Worm (Caenorhabditis elegans) whole organism, L4/young adult: Measurements from ENCODE around the gene sri-48.

Experiments
- W03F9.2 ChIP-seq: fragments of 150-350 bp; optimal IDR thresholded peaks from 2 replicates; lab custom pipeline; 2014; ENCODE audit warnings: missing biosample characterization, missing genetic modification characterization
- dao-5 ChIP-seq: sonication (generic microtip); optimal IDR thresholded peaks from 2 replicates; lab custom pipeline; 2016; ENCODE audit warnings: missing genotype, missing genetic modification characterization, moderate library complexity, missing compliant biosample characterization
- him-1 ChIP-seq: sonication (generic microtip); optimal IDR thresholded peaks from 2 replicates; lab custom pipeline; 2016; ENCODE audit warnings: missing genotype, missing genetic modification reagents, missing genetic modification characterization, missing compliant biosample characterization

DNA sequence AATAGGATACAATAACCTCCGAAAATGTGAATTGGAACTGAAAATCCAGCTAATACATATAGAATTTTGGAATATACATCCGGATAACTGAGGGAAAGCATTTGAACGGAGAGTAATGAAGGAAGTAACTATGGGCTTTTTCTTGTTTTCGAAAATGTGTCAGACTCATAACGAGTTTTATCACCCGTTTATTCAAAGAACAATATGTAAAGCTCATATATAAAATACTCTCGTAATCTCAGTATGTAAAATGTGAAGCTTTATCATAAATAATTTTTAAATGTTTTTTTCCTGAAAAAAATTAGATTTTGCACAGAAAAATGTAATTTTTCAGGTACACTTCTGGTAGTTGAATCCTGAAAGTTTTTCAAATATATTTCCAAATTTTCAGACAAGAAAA is 29.3 kb upstream of the sri-48 start, which contains the start of gene srh-297:
- no peak for TF ChIP-seq him-1 (tag; lab: Kevin White, UChicago)
- TF ChIP-seq dao-5 = no peak
- no peak for TF ChIP-seq W03F9.2 (tag; lab: Kevin White, UChicago)
